Worm (Caenorhabditis elegans): ENCODE data around the gene cpg-23.

- no peak for TF ChIP-seq W03F9.2 (tag; optimal IDR thresholded peaks at IDR 0.05)
- TF ChIP-seq him-1 (tag; optimal IDR thresholded peaks at IDR 0.05) = no peak
- no peak for TF ChIP-seq dao-5 (tag; optimal IDR thresholded peaks at IDR 0.05)
Measured at ce11 chrV:19152328-19152727, 11.7 kb downstream of the cpg-23 start, which contains the start of gene Y39B6A.69.
